Fruit fly (Drosophila melanogaster) whole organism, embryonic: Measurements from ENCODE around the gene CG17982.

ENCODE experiments used
- Atf-2 ChIP-seq: fragments of 200-800 bp; sonication (Bioruptor generic); optimal IDR thresholded peaks from 2 replicates; lab custom pipeline; 2016; ENCODE audit warnings: missing biosample characterization, missing genetic modification characterization
- B-H1 ChIP-seq: fragments of 200-800 bp; sonication (Bioruptor generic); IDR thresholded peaks from 3 replicates; pipeline ENCODE4 v1.3.6; 2022; ENCODE audit warnings: missing biosample characterization, missing genetic modification characterization
- CG10565 ChIP-seq: fragments of 200-800 bp; sonication (Bioruptor generic); optimal IDR thresholded peaks from 3 replicates; lab custom pipeline; 2016; ENCODE audit warnings: missing biosample characterization, mild to moderate bottlenecking, missing genetic modification characterization
- CG10654 ChIP-seq: fragments of 200-800 bp; sonication (Bioruptor generic); optimal IDR thresholded peaks from 2 replicates; lab custom pipeline; 2016; ENCODE audit warnings: missing biosample characterization, missing genetic modification characterization
- CG11398 ChIP-seq: fragments of 200-800 bp; sonication (Bioruptor generic); optimal IDR thresholded peaks from 2 replicates; lab custom pipeline; 2016; ENCODE audit warnings: missing biosample characterization, missing genetic modification characterization
- CG11504 ChIP-seq: fragments of 200-800 bp; sonication (Bioruptor generic); optimal IDR thresholded peaks from 3 replicates; lab custom pipeline; 2019; ENCODE audit warnings: missing biosample characterization, mild to moderate bottlenecking, missing genetic modification characterization, moderate library complexity
- CG14441 ChIP-seq: fragments of 200-800 bp; sonication (Bioruptor generic); IDR thresholded peaks from 2 replicates; pipeline ENCODE4 v1.3.6; 2022; ENCODE audit warnings: missing biosample characterization, missing genetic modification characterization
- CG14965 ChIP-seq: fragments of 200-800 bp; sonication (Bioruptor generic); optimal IDR thresholded peaks from 2 replicates; lab custom pipeline; 2016; ENCODE audit warnings: missing biosample characterization, missing genetic modification characterization, borderline replicate concordance
- CG15073 ChIP-seq: fragments of 200-800 bp; sonication (Bioruptor generic); optimal IDR thresholded peaks from 2 replicates; lab custom pipeline; 2016; ENCODE audit warnings: missing biosample characterization, missing genetic modification characterization
- CG17912 ChIP-seq: fragments of 200-800 bp; sonication (Bioruptor generic); optimal IDR thresholded peaks from 2 replicates; lab custom pipeline; 2018; ENCODE audit warnings: missing biosample characterization, mild to moderate bottlenecking, missing genetic modification characterization
- CG32772 ChIP-seq: fragments of 200-800 bp; sonication (Bioruptor generic); IDR thresholded peaks from 2 replicates; pipeline ENCODE4 v1.3.6; 2022; ENCODE audit warnings: missing biosample characterization, missing genetic modification characterization
- CG3995 ChIP-seq: fragments of 200-800 bp; sonication (Bioruptor generic); optimal IDR thresholded peaks from 3 replicates; lab custom pipeline; 2016; ENCODE audit warnings: missing biosample characterization, missing genetic modification characterization
- CG42726 ChIP-seq: fragments of 200-800 bp; sonication (Bioruptor generic); IDR thresholded peaks from 2 replicates; pipeline ENCODE4 v1.3.6; 2022; ENCODE audit warnings: missing biosample characterization, missing genetic modification characterization; ENCODE audit not compliant: partially characterized antibody
- CG4617 ChIP-seq: fragments of 200-800 bp; sonication (Bioruptor generic); optimal IDR thresholded peaks from 3 replicates; lab custom pipeline; 2016; ENCODE audit warnings: missing biosample characterization, missing genetic modification characterization, borderline replicate concordance
- CG6654 ChIP-seq: fragments of 200-800 bp; sonication (Bioruptor generic); optimal IDR thresholded peaks from 2 replicates; lab custom pipeline; 2017; ENCODE audit warnings: missing biosample characterization, mild to moderate bottlenecking, missing genetic modification characterization
- CG7271 ChIP-seq: fragments of 200-800 bp; sonication (Bioruptor generic); optimal IDR thresholded peaks from 2 replicates; lab custom pipeline; 2018; ENCODE audit warnings: missing biosample characterization, mild to moderate bottlenecking, missing genetic modification characterization, moderate library complexity
- CG7372 ChIP-seq: fragments of 200-800 bp; sonication (Bioruptor generic); IDR thresholded peaks from 2 replicates; pipeline ENCODE4 v1.3.6; 2022; ENCODE audit warnings: missing biosample characterization, missing genetic modification characterization
- CG7839 ChIP-seq: fragments of 200-800 bp; sonication (Bioruptor generic); optimal IDR thresholded peaks from 3 replicates; lab custom pipeline; 2018; ENCODE audit warnings: missing biosample characterization, mild to moderate bottlenecking, missing genetic modification characterization, moderate library complexity
- CG7963 ChIP-seq: fragments of 200-800 bp; sonication (Bioruptor generic); IDR thresholded peaks from 3 replicates; pipeline ENCODE4 v1.3.6; 2022; ENCODE audit warnings: missing biosample characterization, missing genetic modification characterization; ENCODE audit not compliant: partially characterized antibody
- CG7987 ChIP-seq: fragments of 200-800 bp; sonication (Bioruptor generic); optimal IDR thresholded peaks from 2 replicates; lab custom pipeline; 2018; ENCODE audit warnings: missing biosample characterization, mild to moderate bottlenecking, missing genetic modification characterization, moderate library complexity
- CG9609 ChIP-seq: fragments of 200-800 bp; sonication (Bioruptor generic); optimal IDR thresholded peaks from 3 replicates; lab custom pipeline; 2016; ENCODE audit warnings: missing biosample characterization, missing genetic modification characterization
- HmgZ ChIP-seq: fragments of 200-800 bp; sonication (Bioruptor generic); optimal IDR thresholded peaks from 2 replicates; lab custom pipeline; 2018; ENCODE audit warnings: missing biosample characterization, mild to moderate bottlenecking, missing genetic modification characterization
- Med ChIP-seq: fragments of 200-800 bp; sonication (Bioruptor generic); peaks from one replicate; lab custom pipeline; 2016; ENCODE audit warnings: missing biosample characterization, missing genetic modification characterization, mild to moderate bottlenecking, inconsistent platforms, moderate library complexity
- Mes4 ChIP-seq: fragments of 200-800 bp; sonication (Bioruptor generic); optimal IDR thresholded peaks from 2 replicates; lab custom pipeline; 2016; ENCODE audit warnings: missing biosample characterization, missing genetic modification characterization
- Mrtf ChIP-seq: fragments of 200-800 bp; sonication (Bioruptor generic); IDR thresholded peaks from 3 replicates; pipeline ENCODE4 v1.3.6; 2022; ENCODE audit warnings: missing biosample characterization, missing genetic modification characterization
- NC2α ChIP-seq: fragments of 200-800 bp; sonication (Bioruptor generic); optimal IDR thresholded peaks from 2 replicates; lab custom pipeline; 2016; ENCODE audit warnings: missing biosample characterization, missing genetic modification characterization
- NC2β ChIP-seq: fragments of 200-800 bp; sonication (Bioruptor generic); optimal IDR thresholded peaks from 2 replicates; lab custom pipeline; 2016; ENCODE audit warnings: missing biosample characterization, missing genetic modification characterization
- NfI ChIP-seq: fragments of 200-800 bp; sonication (Bioruptor generic); optimal IDR thresholded peaks from 3 replicates; lab custom pipeline; 2018; ENCODE audit warnings: missing biosample characterization, mild to moderate bottlenecking, missing genetic modification characterization, moderate library complexity
- Rfx ChIP-seq: fragments of 200-800 bp; sonication (Bioruptor generic); IDR thresholded peaks from 2 replicates; pipeline ENCODE4 v1.3.6; 2022; ENCODE audit warnings: missing biosample characterization, missing genetic modification characterization
- Scr ChIP-seq: fragments of 200-800 bp; sonication (Bioruptor generic); IDR thresholded peaks from 2 replicates; pipeline ENCODE4 v1.3.6; 2022; ENCODE audit warnings: missing biosample characterization, missing genetic modification characterization; ENCODE audit not compliant: partially characterized antibody
- Taf1 ChIP-seq: fragments of 200-800 bp; sonication (Bioruptor generic); IDR thresholded peaks from 2 replicates; pipeline ENCODE4 v1.3.6; 2022; ENCODE audit warnings: missing biosample characterization, missing genetic modification characterization
- Tbp ChIP-seq: fragments of >200 bp; optimal IDR thresholded peaks from 2 replicates; lab custom pipeline; 2018; ENCODE audit warnings: missing biosample characterization, missing genetic modification characterization
- ato ChIP-seq: fragments of 200-800 bp; sonication (Bioruptor generic); IDR thresholded peaks from 2 replicates; pipeline ENCODE4 v1.3.6; 2022; ENCODE audit warnings: missing biosample characterization, missing genetic modification characterization; ENCODE audit not compliant: partially characterized antibody
- btn ChIP-seq: fragments of 200-800 bp; sonication (Bioruptor generic); optimal IDR thresholded peaks from 2 replicates; lab custom pipeline; 2016; ENCODE audit warnings: missing biosample characterization, missing genetic modification characterization
- chinmo ChIP-seq: fragments of 200-800 bp; sonication (Bioruptor generic); IDR thresholded peaks from 4 replicates; pipeline ENCODE4 v1.3.6; 2022; ENCODE audit warnings: missing biosample characterization, missing genetic modification characterization; ENCODE audit not compliant: partially characterized antibody
- crol ChIP-seq: fragments of 200-800 bp; sonication (Bioruptor generic); IDR thresholded peaks from 2 replicates; pipeline ENCODE4 v1.3.6; 2022; ENCODE audit warnings: missing biosample characterization, missing genetic modification characterization
- dimm ChIP-seq: fragments of 200-800 bp; sonication (Bioruptor generic); IDR thresholded peaks from 2 replicates; pipeline ENCODE4 v1.3.6; 2022; ENCODE audit warnings: missing biosample characterization, missing genetic modification characterization
- eyg ChIP-seq: fragments of 200-800 bp; sonication (Bioruptor generic); optimal IDR thresholded peaks from 3 replicates; lab custom pipeline; 2016; ENCODE audit warnings: missing biosample characterization, missing genetic modification characterization
- fd102C ChIP-seq: fragments of 200-800 bp; sonication (Bioruptor generic); optimal IDR thresholded peaks from 2 replicates; lab custom pipeline; 2018; ENCODE audit warnings: missing biosample characterization, mild to moderate bottlenecking, missing genetic modification characterization, moderate library complexity
- knrl ChIP-seq: fragments of 200-800 bp; sonication (Bioruptor generic); IDR thresholded peaks from 3 replicates; pipeline ENCODE4 v1.3.6; 2022; ENCODE audit warnings: missing biosample characterization, missing genetic modification characterization; ENCODE audit not compliant: partially characterized antibody
- nom ChIP-seq: fragments of 200-800 bp; sonication (Bioruptor generic); optimal IDR thresholded peaks from 2 replicates; lab custom pipeline; 2017; ENCODE audit warnings: missing biosample characterization, missing genetic modification characterization, mild to moderate bottlenecking, moderate library complexity, missing genetic modification reagents
- odd ChIP-seq: fragments of 200-800 bp; sonication (Bioruptor generic); optimal IDR thresholded peaks from 2 replicates; lab custom pipeline; 2017; ENCODE audit warnings: missing biosample characterization, mild to moderate bottlenecking, missing genetic modification characterization
- schlank ChIP-seq: fragments of 200-800 bp; sonication (Bioruptor generic); optimal IDR thresholded peaks from 2 replicates; lab custom pipeline; 2018; ENCODE audit warnings: missing biosample characterization, mild to moderate bottlenecking, missing genetic modification characterization
- sens-2 ChIP-seq: fragments of 200-800 bp; sonication (Bioruptor generic); IDR thresholded peaks from 2 replicates; pipeline ENCODE4 v1.3.6; 2022; ENCODE audit warnings: missing biosample characterization, missing genetic modification characterization
- shn ChIP-seq: fragments of 200-800 bp; sonication (Bioruptor generic); optimal IDR thresholded peaks from 3 replicates; lab custom pipeline; 2016; ENCODE audit warnings: missing biosample characterization, missing genetic modification characterization
- so ChIP-seq: fragments of 200-800 bp; sonication (Bioruptor generic); IDR thresholded peaks from 3 replicates; pipeline ENCODE4 v1.3.6; 2022; ENCODE audit warnings: missing biosample characterization, missing genetic modification characterization
- stc ChIP-seq: fragments of 200-800 bp; sonication (Bioruptor generic); IDR thresholded peaks from 2 replicates; pipeline ENCODE4 v1.3.6; 2022; ENCODE audit warnings: missing biosample characterization, missing genetic modification characterization
- tup ChIP-seq: fragments of 200-800 bp; sonication (Bioruptor generic); optimal IDR thresholded peaks from 2 replicates; lab custom pipeline; 2016; ENCODE audit warnings: missing biosample characterization, mild to moderate bottlenecking, missing genetic modification characterization, moderate library complexity
- vfl ChIP-seq: fragments of 200-800 bp; sonication (Bioruptor generic); optimal IDR thresholded peaks from 2 replicates; lab custom pipeline; 2016; ENCODE audit warnings: missing biosample characterization, missing genetic modification characterization

The CG17982 gene

dm6 chrX:8113386-8114279 is 30.0 kb downstream of the CG17982 start (continued):
- TF ChIP-seq nom (GFP tag; lab: Kevin White, UChicago), result no peak
- 0 out of 2 replicates have a peak, but pooled peaks have one; percentile 43 for TF ChIP-seq CG32772 (GFP tag; lab: Robert Waterston, UW)
- no peak for TF ChIP-seq CG7271
- TF ChIP-seq Tbp, result no peak
- no peak for TF ChIP-seq CG9609 (GFP tag; lab: Kevin White, UChicago)
- peak; percentile 76 for TF ChIP-seq vfl (GFP tag; lab: Kevin White, UChicago)
- peak; percentile 7 for TF ChIP-seq CG3995 (GFP tag; lab: Kevin White, UChicago)
- TF ChIP-seq dimm, result no peak
- TF ChIP-seq B-H1 (GFP tag; lab: Robert Waterston, UW), result peak; percentile 34; the same call in 1 of the 3 replicates
- TF ChIP-seq CG11398 (GFP tag; lab: Kevin White, UChicago), result no peak
- peak; percentile 89 for TF ChIP-seq schlank (tag; lab: Kevin White, UChicago)
- TF ChIP-seq Rfx (GFP tag; lab: Robert Waterston, UW), result peak; percentile 87
- TF ChIP-seq ato (GFP tag; lab: Robert Waterston, UW), result no peak
- TF ChIP-seq NfI (GFP tag; lab: Kevin White, UChicago), result peak; percentile 77
- TF ChIP-seq chinmo, result no peak
- TF ChIP-seq CG17912 (GFP tag; lab: Kevin White, UChicago), result no peak
- TF ChIP-seq Mes4, result no peak
- TF ChIP-seq btn (GFP tag; lab: Kevin White, UChicago), result no peak
- no peak for TF ChIP-seq NC2β (GFP tag; lab: Kevin White, UChicago)
- TF ChIP-seq Atf-2 (GFP tag; lab: Kevin White, UChicago), result no peak
- no peak for TF ChIP-seq CG7963 (GFP tag; lab: Robert Waterston, UW)
- no peak for TF ChIP-seq knrl
- peak; percentile 75 for TF ChIP-seq CG7839 (tag; lab: Kevin White, UChicago)
- TF ChIP-seq CG4617 (GFP tag; lab: Kevin White, UChicago), result no peak
- no peak for TF ChIP-seq CG6654 (GFP tag; lab: Kevin White, UChicago)
- no peak for TF ChIP-seq odd (GFP tag; lab: Kevin White, UChicago)
- peak; percentile 43 for TF ChIP-seq eyg (GFP tag; lab: Kevin White, UChicago)
- TF ChIP-seq shn (GFP tag; lab: Kevin White, UChicago), result peak; percentile 14
- TF ChIP-seq HmgZ (tag; lab: Kevin White, UChicago), result peak; percentile 61
- TF ChIP-seq CG14441 (GFP tag; lab: Robert Waterston, UW), result peak; percentile 75
- no peak for TF ChIP-seq Scr (GFP tag; lab: Robert Waterston, UW)
- peak; percentile 94 for TF ChIP-seq Med
- TF ChIP-seq CG42726 (GFP tag; lab: Robert Waterston, UW), result no peak
- TF ChIP-seq CG14965 (GFP tag; lab: Kevin White, UChicago), result no peak
- TF ChIP-seq sens-2 (GFP tag; lab: Robert Waterston, UW), result no peak
- no peak for TF ChIP-seq CG15073
- TF ChIP-seq CG11504 (tag; lab: Kevin White, UChicago), result peak; percentile 62
- peak; percentile 33; the same call in 1 of the 2 replicates for TF ChIP-seq stc (GFP tag; lab: Robert Waterston, UW)
- no peak for TF ChIP-seq CG7987 (GFP tag; lab: Kevin White, UChicago)
- no peak for TF ChIP-seq so (GFP tag; lab: Robert Waterston, UW)
- no peak for TF ChIP-seq NC2α (GFP tag; lab: Kevin White, UChicago)
- TF ChIP-seq crol (GFP tag; lab: Robert Waterston, UW), result no peak
- no peak for TF ChIP-seq CG10565 (GFP tag; lab: Kevin White, UChicago)
- peak; percentile 72 for TF ChIP-seq Taf1 (GFP tag; lab: Robert Waterston, UW)
- 0 out of 3 replicates have a peak, but pooled peaks have one; percentile 29 for TF ChIP-seq Mrtf (GFP tag; lab: Robert Waterston, UW)
- TF ChIP-seq CG7372 (GFP tag; lab: Robert Waterston, UW), result peak; percentile 21; the same call in 1 of the 2 replicates
- TF ChIP-seq CG10654, result no peak
- no peak for TF ChIP-seq fd102C (GFP tag; lab: Kevin White, UChicago)
- peak; percentile 6 for TF ChIP-seq tup (GFP tag; lab: Kevin White, UChicago)
